Fruit fly (Drosophila melanogaster): Measurements from ENCODE around the gene Irp-1A.
A peak's percentile ranks its signal among the peaks of the same experiment; 100 is the strongest.

Irp-1A gene

DNA sequence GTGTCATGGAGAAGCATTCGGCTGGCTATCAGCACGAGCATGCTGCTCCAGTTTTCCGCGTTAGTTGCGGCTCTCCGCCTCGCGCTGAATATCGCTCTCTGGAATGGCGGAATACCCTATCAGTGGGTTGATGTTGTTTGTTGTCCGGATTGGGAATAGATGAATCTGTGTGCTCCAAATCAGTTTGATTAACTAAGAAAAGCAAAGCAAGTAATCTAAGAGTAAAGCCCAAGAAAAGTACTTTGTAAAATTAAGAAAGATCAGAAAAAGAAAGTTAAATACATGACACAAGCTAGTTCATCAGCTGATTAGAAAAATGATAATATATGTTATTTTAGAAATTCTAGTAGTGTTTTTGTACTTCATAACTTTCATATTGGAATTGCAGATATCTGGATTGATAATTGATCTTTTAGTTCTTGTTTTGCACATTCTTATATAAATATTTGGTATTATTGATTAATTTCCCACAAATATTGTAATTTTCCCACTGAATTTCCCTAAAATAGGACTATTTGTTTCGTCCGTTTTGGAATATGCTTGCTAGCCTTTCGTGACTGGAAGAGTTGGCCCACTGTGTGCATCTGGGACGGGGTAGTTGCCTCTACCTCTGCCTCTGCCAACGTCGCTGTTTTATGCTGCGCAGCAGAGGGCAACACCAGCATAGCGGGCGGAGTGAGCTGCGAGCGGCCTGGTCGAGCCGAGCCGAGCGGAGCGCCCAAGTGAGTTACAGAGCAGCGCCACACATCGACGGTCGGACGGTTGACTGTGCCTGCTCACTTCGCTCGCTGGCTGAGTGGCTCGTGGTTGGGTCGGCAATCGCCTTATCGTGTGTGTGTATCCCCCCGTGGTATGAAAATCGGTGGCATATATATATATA lies 29.7 kb upstream of the Irp-1A start (continued):
- TF ChIP-seq Optix (GFP tag; IDR thresholded peaks at IDR 0.05) (peak; percentile 34; the same call in 1 of the 3 replicates), HmgD (GFP tag; optimal IDR thresholded peaks at IDR 0.05) (no peak), CG11085 (GFP tag; IDR thresholded peaks at IDR 0.05) (no peak; the same call in 1 of the 2 replicates), nerfin-1 (tag; optimal IDR thresholded peaks at IDR 0.05) (peak; percentile 17), Spps (tag; optimal IDR thresholded peaks at IDR 0.05) (no peak), ken (GFP tag; IDR thresholded peaks at IDR 0.05) (peak; percentile 70; the same call in 2 of the 3 replicates), sima (GFP tag; optimal IDR thresholded peaks at IDR 0.05) (no peak), unpg (GFP tag; optimal IDR thresholded peaks at IDR 0.05) (peak; percentile 52), C15 (GFP tag; IDR thresholded peaks at IDR 0.05) (no peak), CG4730 (GFP tag; IDR thresholded peaks at IDR 0.05) (peak; percentile 27), Hmr (GFP tag; optimal IDR thresholded peaks at IDR 0.05) (peak; percentile 66), CG12744 (GFP tag; optimal IDR thresholded peaks at IDR 0.05) (no peak), lilli (GFP tag; optimal IDR thresholded peaks at IDR 0.05) (peak; percentile 58), Dbx (GFP tag; IDR thresholded peaks at IDR 0.05) (peak; percentile 78), CG1233 (GFP tag; optimal IDR thresholded peaks at IDR 0.05) (peak; percentile 66), sug (tag; optimal IDR thresholded peaks at IDR 0.05) (peak; percentile 50), CG4820 (GFP tag; optimal IDR thresholded peaks at IDR 0.05) (peak; percentile 63), BEAF-32 (GFP tag; optimal IDR thresholded peaks at IDR 0.05) (no peak), CG7556 (GFP tag; optimal IDR thresholded peaks at IDR 0.05) (peak; percentile 89), CG32767 (GFP tag; IDR thresholded peaks at IDR 0.05) (peak; percentile 70; the same call in 1 of the 2 replicates), cato (GFP tag; optimal IDR thresholded peaks at IDR 0.05; ENCODE audit: borderline replicate concordance) (no peak), crc (GFP tag; optimal IDR thresholded peaks at IDR 0.05) (peak; percentile 48), aop (GFP tag; IDR thresholded peaks at IDR 0.05) (no peak), CG15601 (tag; optimal IDR thresholded peaks at IDR 0.05) (peak; percentile 15), dimm (GFP tag; IDR thresholded peaks at IDR 0.05) (no peak), sens (GFP tag) (peak; percentile 92), stc (GFP tag; IDR thresholded peaks at IDR 0.05) (peak; percentile 10; the same call in 1 of the 2 replicates), zf30C (GFP tag; optimal IDR thresholded peaks at IDR 0.05) (no peak), CG30431 (GFP tag; optimal IDR thresholded peaks at IDR 0.05) (no peak), Eip74EF (GFP tag; optimal IDR thresholded peaks at IDR 0.05) (no peak), Bteb2 (GFP tag; optimal IDR thresholded peaks at IDR 0.05) (no peak), lola (GFP tag; optimal IDR thresholded peaks at IDR 0.05) (peak in 1 of 3 experiments; percentile 47), CG2875 (GFP tag; optimal IDR thresholded peaks at IDR 0.05) (no peak), toy (GFP tag; IDR thresholded peaks at IDR 0.05) (no peak), Dp (GFP tag; optimal IDR thresholded peaks at IDR 0.05) (no peak), Camta (GFP tag; optimal IDR thresholded peaks at IDR 0.05) (peak; percentile 64), Abd-B (GFP tag; optimal IDR thresholded peaks at IDR 0.05) (peak; percentile 33), CTCF (GFP tag; optimal IDR thresholded peaks at IDR 0.05) (peak; percentile 31), Rx (GFP tag; IDR thresholded peaks at IDR 0.05) (peak; percentile 57), ewg (GFP tag; optimal IDR thresholded peaks at IDR 0.05) (peak; percentile 23), fd64A (GFP tag; optimal IDR thresholded peaks at IDR 0.05) (peak; percentile 46), CG2129 (GFP tag; IDR thresholded peaks at IDR 0.05; ENCODE audit: partially characterized antibody) (no peak), CG4424 (GFP tag; optimal IDR thresholded peaks at IDR 0.05) (peak; percentile 64), Jarid2 (GFP tag; optimal IDR thresholded peaks at IDR 0.05) (peak; percentile 69), E2f1 (GFP tag; IDR thresholded peaks at IDR 0.05) (peak; percentile 55; the same call in 1 of the 2 replicates), Xbp1 (GFP tag; optimal IDR thresholded peaks at IDR 0.05) (peak; percentile 66), gcm (GFP tag; optimal IDR thresholded peaks at IDR 0.05) (peak; percentile 25), CG15011 (GFP tag; optimal IDR thresholded peaks at IDR 0.05) (peak; percentile 45), sob (GFP tag; IDR thresholded peaks at IDR 0.05) (peak; percentile 56)
